Worm (Caenorhabditis elegans) whole organism, mixed stage, embryonic: ENCODE measurements around the gene exos-4.2.

Experiments
- ham-2 ChIP-seq: fragments of 200-800 bp; sonication (Bioruptor generic); optimal IDR thresholded peaks from 2 replicates; lab custom pipeline; 2018; ENCODE audit warnings: mild to moderate bottlenecking, missing genetic modification characterization, missing compliant biosample characterization
- lsy-2 ChIP-seq: fragments of 150-350 bp; optimal IDR thresholded peaks from 2 replicates; lab custom pipeline; 2014; ENCODE audit warnings: missing biosample characterization, missing genetic modification characterization
- mep-1 ChIP-seq: fragments of 150-350 bp; optimal IDR thresholded peaks from 2 replicates; lab custom pipeline; 2017; ENCODE audit warnings: missing biosample characterization, missing genetic modification reagents, missing genetic modification characterization, inconsistent platforms
- nhr-12 ChIP-seq: fragments of 150-350 bp; optimal IDR thresholded peaks from 2 replicates; lab custom pipeline; 2014; ENCODE audit warnings: missing biosample characterization, missing genetic modification characterization
- nhr-28 ChIP-seq: fragments of 150-350 bp; optimal IDR thresholded peaks from 2 replicates; lab custom pipeline; 2014; ENCODE audit warnings: missing biosample characterization, missing genetic modification characterization
- tbx-8 ChIP-seq: fragments of 200-800 bp; sonication (Bioruptor generic); optimal IDR thresholded peaks from 2 replicates; lab custom pipeline; 2018; ENCODE audit warnings: mild to moderate bottlenecking, missing genetic modification characterization, moderate library complexity, missing compliant biosample characterization
- unc-120 ChIP-seq: sonication (generic microtip); optimal IDR thresholded peaks from 2 replicates; lab custom pipeline; 2017; ENCODE audit warnings: missing genetic modification characterization, missing compliant biosample characterization; ENCODE audit not compliant: poor library complexity, severe bottlenecking
- unc-62 ChIP-seq: fragments of 150-350 bp; optimal IDR thresholded peaks from 2 replicates; lab custom pipeline; 2014; ENCODE audit warnings: missing biosample characterization, missing genetic modification reagents, missing genetic modification characterization

DNA sequence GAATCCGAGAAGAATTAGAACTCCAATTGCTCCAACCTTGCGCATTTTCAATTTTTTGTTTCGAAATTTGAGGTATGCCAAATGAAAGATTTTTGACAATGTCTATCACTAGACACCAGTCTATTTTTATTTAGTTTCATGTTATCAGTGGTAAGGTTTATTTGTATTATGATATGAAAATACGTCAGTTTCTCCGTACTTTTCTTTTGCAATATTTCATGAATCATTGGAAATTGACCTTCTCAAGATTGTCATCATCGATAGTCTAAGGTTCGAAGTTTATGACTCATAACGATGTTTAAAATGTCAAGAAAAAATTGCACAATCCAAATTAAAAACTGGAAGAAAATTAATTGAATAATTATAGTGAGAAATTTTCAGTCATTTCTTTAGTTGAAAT, 13.4 kb downstream of the exos-4.2 start, which contains the start of gene clc-19:
- TF ChIP-seq lsy-2 (tag; lab: Kevin White, UChicago) (no peak), unc-120 (tag; lab: Kevin White, UChicago) (no peak), unc-62 (no peak), nhr-12 (tag; lab: Kevin White, UChicago) (no peak), nhr-28 (tag; lab: Kevin White, UChicago) (no peak), ham-2 (GFP tag; lab: Kevin White, UChicago) (no peak), tbx-8 (GFP tag; lab: Kevin White, UChicago) (no peak), mep-1 (tag; lab: Kevin White, UChicago) (no peak)
